Fruit fly (Drosophila melanogaster) S2 (cell line): ENCODE measurements around the gene orb2.

Experiments
- CG8478 ChIP-seq: fragments of >200 bp; optimal IDR thresholded peaks from 2 replicates; lab custom pipeline; 2018
- CTCF ChIP-seq, 2 experiments: fragments of >200 bp; optimal IDR thresholded peaks; 2 replicates each; lab custom pipeline; 2018

DNA sequence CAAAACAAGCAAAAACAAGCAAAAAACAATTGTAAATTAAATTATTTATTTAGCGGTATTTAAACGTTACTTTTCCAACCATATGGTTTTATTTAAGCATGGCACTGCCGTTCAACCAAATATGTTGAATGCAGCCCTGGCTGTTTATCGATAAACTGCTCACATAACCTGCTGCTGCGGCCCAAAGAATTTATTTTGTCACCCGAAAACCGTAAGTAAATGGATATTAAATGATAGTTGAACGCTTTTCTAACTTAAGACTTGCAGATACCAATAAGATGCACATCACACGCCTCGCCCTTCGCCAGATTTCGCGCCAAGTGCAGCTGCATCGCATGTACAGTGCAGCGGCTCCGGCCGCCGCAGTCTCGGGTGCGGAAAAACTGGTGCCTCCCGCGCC, 2.4 kb upstream of the orb2 start, which contains the start of gene mRpL12:
- no peak for TF ChIP-seq CTCF (optimal IDR thresholded peaks at IDR 0.05; lab: Kevin White, UChicago)
- no peak for TF ChIP-seq CG8478 (lab: Kevin White, UChicago)
